Fruit fly (Drosophila melanogaster) whole organism, prepupa: ENCODE data around the gene Exn.
"Not testable (repeated sequence)": the region's sequence is repeated elsewhere in the genome, so short reads cannot be mapped to it uniquely, and the experiment has no call there.

Experiments used
- CG10631 ChIP-seq: fragments of 200-800 bp; sonication (Bioruptor generic); optimal IDR thresholded peaks from 2 replicates; lab custom pipeline; 2016; ENCODE audit warnings: missing biosample characterization, missing genetic modification characterization
- CG10669 ChIP-seq: fragments of 200-800 bp; sonication (Bioruptor generic); optimal IDR thresholded peaks from 3 replicates; lab custom pipeline; 2018; ENCODE audit warnings: missing biosample characterization, mild to moderate bottlenecking, missing genetic modification characterization, moderate library complexity
- CG11294 ChIP-seq: fragments of 200-800 bp; sonication (Bioruptor generic); IDR thresholded peaks from 2 replicates; pipeline ENCODE4 v1.3.6; 2022; ENCODE audit warnings: missing biosample characterization, missing genetic modification characterization
- CG11762 ChIP-seq: fragments of 200-800 bp; sonication (Bioruptor generic); optimal IDR thresholded peaks from 3 replicates; lab custom pipeline; 2016; ENCODE audit warnings: missing biosample characterization, missing genetic modification characterization; ENCODE audit not compliant: insufficient read depth
- CG11902 ChIP-seq: fragments of 200-800 bp; sonication (Bioruptor generic); optimal IDR thresholded peaks from 3 replicates; lab custom pipeline; 2016; ENCODE audit warnings: missing biosample characterization, missing genetic modification characterization
- CG15336 ChIP-seq: fragments of 200-800 bp; sonication (Bioruptor generic); IDR thresholded peaks from 2 replicates; pipeline ENCODE4 v1.3.6; 2022; ENCODE audit warnings: missing biosample characterization, missing genetic modification characterization
- CG1621 ChIP-seq: fragments of 200-800 bp; sonication (Bioruptor generic); optimal IDR thresholded peaks from 3 replicates; lab custom pipeline; 2018; ENCODE audit warnings: missing biosample characterization, mild to moderate bottlenecking, missing genetic modification characterization
- CG16779 ChIP-seq: fragments of 200-800 bp; sonication (Bioruptor generic); optimal IDR thresholded peaks from 3 replicates; lab custom pipeline; 2017; ENCODE audit warnings: missing biosample characterization, mild to moderate bottlenecking, missing genetic modification characterization
- CG3032 ChIP-seq: fragments of 200-800 bp; optimal IDR thresholded peaks from 2 replicates; lab custom pipeline; 2019; ENCODE audit warnings: missing biosample characterization, mild to moderate bottlenecking, missing genetic modification characterization, moderate library complexity
- CG3919 ChIP-seq: fragments of 200-800 bp; sonication (Bioruptor generic); optimal IDR thresholded peaks from 3 replicates; lab custom pipeline; 2016; ENCODE audit warnings: missing biosample characterization, missing genetic modification characterization
- CG4318 ChIP-seq: fragments of 200-800 bp; sonication (Bioruptor generic); optimal IDR thresholded peaks from 3 replicates; lab custom pipeline; 2017; ENCODE audit warnings: missing biosample characterization, mild to moderate bottlenecking, missing genetic modification characterization
- CG6163 ChIP-seq: fragments of 200-800 bp; sonication (Bioruptor generic); IDR thresholded peaks from 3 replicates; pipeline ENCODE4 v1.3.6; 2022; ENCODE audit warnings: missing biosample characterization, missing genetic modification characterization
- CG6276 ChIP-seq: fragments of 200-800 bp; sonication (Bioruptor generic); optimal IDR thresholded peaks from 2 replicates; lab custom pipeline; 2017; ENCODE audit warnings: missing biosample characterization, mild to moderate bottlenecking, missing genetic modification characterization
- CG6792 ChIP-seq: fragments of 200-800 bp; sonication (Bioruptor generic); optimal IDR thresholded peaks from 3 replicates; lab custom pipeline; 2016; ENCODE audit warnings: missing biosample characterization, missing genetic modification characterization
- CG6808 ChIP-seq: fragments of 200-800 bp; sonication (Bioruptor generic); optimal IDR thresholded peaks from 3 replicates; lab custom pipeline; 2017; ENCODE audit warnings: missing biosample characterization, missing genetic modification characterization, mild to moderate bottlenecking, moderate library complexity, missing genetic modification reagents
- CG6854 ChIP-seq: fragments of 200-800 bp; sonication (Bioruptor generic); optimal IDR thresholded peaks from 2 replicates; lab custom pipeline; 2017; ENCODE audit warnings: missing biosample characterization, mild to moderate bottlenecking, missing genetic modification characterization
- CG7368 ChIP-seq: fragments of 200-800 bp; sonication (Bioruptor generic); optimal IDR thresholded peaks from 3 replicates; lab custom pipeline; 2016; ENCODE audit warnings: missing biosample characterization, missing genetic modification characterization
- CG8632 ChIP-seq: fragments of 200-800 bp; sonication (Bioruptor generic); optimal IDR thresholded peaks from 3 replicates; lab custom pipeline; 2016; ENCODE audit warnings: missing biosample characterization, missing genetic modification characterization
- Eip75B ChIP-seq: fragments of 200-800 bp; sonication (Bioruptor generic); optimal IDR thresholded peaks from 3 replicates; lab custom pipeline; 2016; ENCODE audit warnings: missing biosample characterization, missing genetic modification characterization
- Eip78C ChIP-seq: fragments of 200-800 bp; sonication (Bioruptor generic); peaks from one replicate; lab custom pipeline; 2016; ENCODE audit warnings: missing biosample characterization, missing genetic modification characterization
- Eip93F ChIP-seq: fragments of 200-800 bp; sonication (Bioruptor generic); optimal IDR thresholded peaks from 2 replicates; lab custom pipeline; 2016; ENCODE audit warnings: missing biosample characterization, mild to moderate bottlenecking, missing genetic modification characterization
- Ets96B ChIP-seq: fragments of 200-800 bp; optimal IDR thresholded peaks from 2 replicates; lab custom pipeline; 2019; ENCODE audit warnings: missing biosample characterization, mild to moderate bottlenecking, missing genetic modification characterization, moderate library complexity
- Gug ChIP-seq: fragments of 200-800 bp; sonication (Bioruptor generic); IDR thresholded peaks from 2 replicates; pipeline ENCODE4 v1.3.6; 2022; ENCODE audit warnings: missing biosample characterization, missing genetic modification characterization
- Hr38 ChIP-seq: sonication (Bioruptor generic); optimal IDR thresholded peaks from 2 replicates; lab custom pipeline; 2016; ENCODE audit warnings: missing biosample characterization, missing genetic modification characterization
- Hr39 ChIP-seq: fragments of 200-800 bp; sonication (Bioruptor generic); optimal IDR thresholded peaks from 2 replicates; lab custom pipeline; 2016; ENCODE audit warnings: missing biosample characterization, missing genetic modification characterization
- Hr4 ChIP-seq: fragments of 200-800 bp; sonication (Bioruptor generic); optimal IDR thresholded peaks from 3 replicates; lab custom pipeline; 2016; ENCODE audit warnings: missing biosample characterization, missing genetic modification characterization
- Lpt ChIP-seq: fragments of 200-800 bp; sonication (Bioruptor generic); optimal IDR thresholded peaks from 3 replicates; lab custom pipeline; 2016; ENCODE audit warnings: missing biosample characterization, missing genetic modification characterization
- Met ChIP-seq: fragments of 200-800 bp; sonication (Bioruptor generic); optimal IDR thresholded peaks from 3 replicates; lab custom pipeline; 2016; ENCODE audit warnings: missing biosample characterization, missing genetic modification characterization
- Smox ChIP-seq: fragments of 200-800 bp; sonication (Bioruptor generic); optimal IDR thresholded peaks from 3 replicates; lab custom pipeline; 2016; ENCODE audit warnings: missing biosample characterization, missing genetic modification characterization
- Sox102F ChIP-seq: fragments of 200-800 bp; sonication (Bioruptor generic); optimal IDR thresholded peaks from 2 replicates; lab custom pipeline; 2016; ENCODE audit warnings: missing biosample characterization, mild to moderate bottlenecking, missing genetic modification characterization
- Sox14 ChIP-seq: fragments of 200-800 bp; sonication (Bioruptor generic); optimal IDR thresholded peaks from 3 replicates; lab custom pipeline; 2016; ENCODE audit warnings: missing biosample characterization, missing genetic modification characterization
- acj6 ChIP-seq: fragments of 200-800 bp; sonication (Bioruptor generic); optimal IDR thresholded peaks from 3 replicates; lab custom pipeline; 2016; ENCODE audit warnings: missing biosample characterization, missing genetic modification characterization
- dac ChIP-seq: fragments of 200-800 bp; sonication (Bioruptor generic); optimal IDR thresholded peaks from 2 replicates; lab custom pipeline; 2017; ENCODE audit warnings: missing biosample characterization, mild to moderate bottlenecking, missing genetic modification characterization
- esn ChIP-seq: fragments of 200-800 bp; sonication (Bioruptor generic); optimal IDR thresholded peaks from 2 replicates; lab custom pipeline; 2016; ENCODE audit warnings: missing biosample characterization, mild to moderate bottlenecking, missing genetic modification characterization, moderate library complexity
- fd85E ChIP-seq: fragments of 200-800 bp; sonication (Bioruptor generic); optimal IDR thresholded peaks from 3 replicates; lab custom pipeline; 2016; ENCODE audit warnings: missing biosample characterization, missing genetic modification characterization
- lz ChIP-seq: fragments of 200-800 bp; sonication (Bioruptor generic); optimal IDR thresholded peaks from 3 replicates; lab custom pipeline; 2016; ENCODE audit warnings: missing biosample characterization, missing genetic modification characterization
- net ChIP-seq: fragments of 200-800 bp; sonication (Bioruptor generic); optimal IDR thresholded peaks from 3 replicates; lab custom pipeline; 2016; ENCODE audit warnings: missing biosample characterization, missing genetic modification characterization
- pdm3 ChIP-seq: fragments of 200-800 bp; sonication (Bioruptor generic); optimal IDR thresholded peaks from 3 replicates; lab custom pipeline; 2016; ENCODE audit warnings: missing biosample characterization, missing genetic modification characterization
- salr ChIP-seq, 2 experiments: fragments of 200-800 bp; sonication (Bioruptor generic); optimal IDR thresholded peaks; 3 replicates each; lab custom pipeline; 2016 to 2018; ENCODE audit warnings: missing biosample characterization in 2 of 2, missing genetic modification characterization in 2 of 2, mild to moderate bottlenecking in 1 of 2
- spab ChIP-seq: fragments of 200-800 bp; sonication (Bioruptor generic); optimal IDR thresholded peaks from 2 replicates; lab custom pipeline; 2017; ENCODE audit warnings: missing biosample characterization, mild to moderate bottlenecking, missing genetic modification characterization, missing genetic modification reagents
- ss ChIP-seq, 2 experiments: fragments of 200-800 bp; sonication (Bioruptor generic); optimal IDR thresholded peaks; 2 replicates in 1 of 2; 3 replicates in 1 of 2; lab custom pipeline; 2017 to 2018; ENCODE audit warnings: mild to moderate bottlenecking in 2 of 2, missing biosample characterization in 2 of 2, missing genetic modification characterization in 2 of 2, moderate library complexity in 1 of 2
- svp ChIP-seq: fragments of 200-800 bp; sonication (Bioruptor generic); peaks from one replicate; lab custom pipeline; 2016; ENCODE audit warnings: missing biosample characterization, missing genetic modification characterization
- topi ChIP-seq: fragments of 200-800 bp; sonication (Bioruptor generic); optimal IDR thresholded peaks from 3 replicates; lab custom pipeline; 2016; ENCODE audit warnings: missing biosample characterization, missing genetic modification characterization

Exn gene

dm6 chr3L:16941319-16941718 lies 28.5 kb upstream of the Exn start (continued):
- TF ChIP-seq Sox14 (GFP tag; lab: Kevin White, UChicago) (peak; percentile 44), svp (peak; percentile 85), Smox (peak; percentile 14), CG6854 (GFP tag; lab: Kevin White, UChicago) (no peak), CG7368 (GFP tag; lab: Kevin White, UChicago) (no peak), topi (GFP tag; lab: Kevin White, UChicago) (no peak), acj6 (peak; percentile 45), CG6808 (GFP tag; lab: Kevin White, UChicago) (peak; percentile 52), spab (GFP tag; lab: Kevin White, UChicago) (peak; percentile 49), CG15336 (GFP tag; lab: Robert Waterston, UW) (peak; percentile 42), Sox102F (peak; percentile 19), CG6792 (GFP tag; lab: Kevin White, UChicago) (peak; percentile 43), Hr4 (GFP tag; lab: Kevin White, UChicago) (peak; percentile 5), CG3919 (GFP tag; lab: Kevin White, UChicago) (no peak), ss (GFP tag; optimal IDR thresholded peaks at IDR 0.05; lab: Kevin White, UChicago) (peak; percentile 8 to 65), Eip93F (GFP tag; lab: Kevin White, UChicago) (no peak), CG10631 (GFP tag; lab: Kevin White, UChicago) (peak; percentile 27), CG4318 (GFP tag; lab: Kevin White, UChicago) (peak; percentile 9), pdm3 (GFP tag; lab: Kevin White, UChicago) (peak; percentile 38), fd85E (GFP tag; lab: Kevin White, UChicago) (no peak), Eip75B (GFP tag; lab: Kevin White, UChicago) (peak; percentile 54)
- TF ChIP-seq, all 60 proteins: peak for 38

- no peak for TF ChIP-seq svp
- peak; percentile 29 for TF ChIP-seq CG6276 (GFP tag; lab: Kevin White, UChicago)
Measured at dm6 chr3L:16944061-16944460, 25.8 kb upstream of the Exn start, which contains the start of gene Obp73a. Obp73a (plus strand) TSS chr3L:16944361.

dm6 chr3L:16954522-16954921 lies 15.3 kb upstream of the Exn start, which contains the start of gene Ogdh:
Ogdh (plus strand) TSS chr3L:16954822.
- not testable (repeated sequence) for TF ChIP-seq salr (GFP tag; optimal IDR thresholded peaks at IDR 0.05; lab: Kevin White, UChicago); Lpt (GFP tag; lab: Kevin White, UChicago); pdm3 (GFP tag; lab: Kevin White, UChicago)

dm6 chr3L:16955219-16956002 lies 14.4 kb upstream of the Exn start:
- TF ChIP-seq CG10669 (no peak), CG4318 (GFP tag; lab: Kevin White, UChicago) (no peak), Hr39 (peak; percentile 28), CG8632 (GFP tag; lab: Kevin White, UChicago) (no peak), CG16779 (tag; lab: Kevin White, UChicago) (no peak), CG6808 (GFP tag; lab: Kevin White, UChicago) (no peak), CG6792 (GFP tag; lab: Kevin White, UChicago) (no peak), CG1621 (tag; lab: Kevin White, UChicago) (no peak), Eip78C (peak; percentile 72), Gug (GFP tag; lab: Robert Waterston, UW) (no peak), CG11902 (GFP tag; lab: Kevin White, UChicago) (no peak), CG11762 (GFP tag; lab: Kevin White, UChicago) (no peak), dac (no peak), esn (GFP tag; lab: Kevin White, UChicago) (peak; percentile 28), CG6276 (GFP tag; lab: Kevin White, UChicago) (no peak), CG6163 (GFP tag; lab: Robert Waterston, UW) (no peak), Sox14 (GFP tag; lab: Kevin White, UChicago) (peak; percentile 16), Met (GFP tag; lab: Kevin White, UChicago) (no peak), Sox102F (no peak), spab (GFP tag; lab: Kevin White, UChicago) (no peak), CG3032 (tag; lab: Kevin White, UChicago) (peak; percentile 10), net (GFP tag; lab: Kevin White, UChicago) (no peak), CG3919 (GFP tag; lab: Kevin White, UChicago) (peak; percentile 12), Hr38 (GFP tag; lab: Kevin White, UChicago) (no peak), Eip93F (GFP tag; lab: Kevin White, UChicago) (no peak), acj6 (no peak), topi (GFP tag; lab: Kevin White, UChicago) (no peak), lz (GFP tag; lab: Kevin White, UChicago) (no peak), CG11294 (GFP tag; lab: Robert Waterston, UW) (no peak), Ets96B (tag; lab: Kevin White, UChicago) (no peak)
